Worm (Caenorhabditis elegans): Measurements from ENCODE around the gene C33F10.1.

Gene C33F10.1

DNA sequence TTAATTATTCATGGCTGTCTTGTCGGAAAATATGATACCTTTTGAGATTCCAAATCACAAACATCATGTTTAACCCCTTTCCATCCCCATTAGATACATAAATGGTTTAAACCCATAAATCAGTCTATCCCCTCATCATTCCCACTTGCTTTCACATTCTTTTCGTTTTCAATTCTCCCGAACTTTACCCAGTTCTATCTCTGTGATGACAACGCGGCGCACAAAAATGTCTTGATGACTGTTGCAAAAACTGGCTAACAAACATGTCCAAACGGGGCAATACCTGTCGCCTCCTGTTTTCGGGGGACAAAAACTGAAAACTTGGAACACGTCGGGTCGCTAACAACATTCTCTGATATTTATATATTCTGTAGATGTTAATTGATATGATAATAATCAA, 31.2 kb downstream of the C33F10.1 start:
- TF ChIP-seq scrt-1 (GFP tag; IDR thresholded peaks at IDR 0.05) (no peak), sea-1 (GFP tag; conservative IDR thresholded peaks at IDR 0.05) (no peak), hnd-1 (tag; optimal IDR thresholded peaks at IDR 0.05) (no peak)

- 0 out of 2 replicates have a peak, but pooled peaks have one; percentile 15 for TF ChIP-seq pes-1 (GFP tag; IDR thresholded peaks at IDR 0.05)
- 0 out of 2 replicates have a peak, but pooled peaks have one; percentile 58 for TF ChIP-seq scrt-1 (GFP tag; IDR thresholded peaks at IDR 0.05)
These were observed 32.0 kb downstream of the C33F10.1 start for ce11 chrII:4866819-4867218.

- no peak for TF ChIP-seq tbx-37 (GFP tag; conservative IDR thresholded peaks at IDR 0.05)
- TF ChIP-seq aly-1 (tag; optimal IDR thresholded peaks at IDR 0.05): no peak
- no peak for TF ChIP-seq pes-1 (GFP tag; IDR thresholded peaks at IDR 0.05)
- TF ChIP-seq ceh-36 (tag; optimal IDR thresholded peaks at IDR 0.05): no peak
- TF ChIP-seq hmbx-1 (tag; optimal IDR thresholded peaks at IDR 0.05): no peak
- TF ChIP-seq tbx-11 (GFP tag; IDR thresholded peaks at IDR 0.05): no peak
- no peak for TF ChIP-seq ets-7 (tag; optimal IDR thresholded peaks at IDR 0.05)
- no peak for TF ChIP-seq scrt-1 (GFP tag; IDR thresholded peaks at IDR 0.05)
- TF ChIP-seq ceh-13 (GFP tag; optimal IDR thresholded peaks at IDR 0.05): no peak
- no peak for TF ChIP-seq hnd-1 (tag; optimal IDR thresholded peaks at IDR 0.05)
- TF ChIP-seq sea-1 (GFP tag; conservative IDR thresholded peaks at IDR 0.05): no peak
- TF ChIP-seq F13C5.2 (tag; optimal IDR thresholded peaks at IDR 0.05): no peak
- TF ChIP-seq flt-1 (GFP tag; IDR thresholded peaks at IDR 0.05): no peak
- TF ChIP-seq tra-4 (tag; optimal IDR thresholded peaks at IDR 0.05): no peak
- no peak for TF ChIP-seq hmg-4 (GFP tag; optimal IDR thresholded peaks at IDR 0.05)
- no peak for TF ChIP-seq ama-1 (optimal IDR thresholded peaks at IDR 0.05)
- TF ChIP-seq B0310.2 (tag; optimal IDR thresholded peaks at IDR 0.05): no peak
These were observed 32.7 kb downstream of the C33F10.1 start, which contains the start of gene col-17 for ce11 chrII:4867476-4867875. Gene col-17, minus strand, starts transcription at chrII:4867576.

DNA sequence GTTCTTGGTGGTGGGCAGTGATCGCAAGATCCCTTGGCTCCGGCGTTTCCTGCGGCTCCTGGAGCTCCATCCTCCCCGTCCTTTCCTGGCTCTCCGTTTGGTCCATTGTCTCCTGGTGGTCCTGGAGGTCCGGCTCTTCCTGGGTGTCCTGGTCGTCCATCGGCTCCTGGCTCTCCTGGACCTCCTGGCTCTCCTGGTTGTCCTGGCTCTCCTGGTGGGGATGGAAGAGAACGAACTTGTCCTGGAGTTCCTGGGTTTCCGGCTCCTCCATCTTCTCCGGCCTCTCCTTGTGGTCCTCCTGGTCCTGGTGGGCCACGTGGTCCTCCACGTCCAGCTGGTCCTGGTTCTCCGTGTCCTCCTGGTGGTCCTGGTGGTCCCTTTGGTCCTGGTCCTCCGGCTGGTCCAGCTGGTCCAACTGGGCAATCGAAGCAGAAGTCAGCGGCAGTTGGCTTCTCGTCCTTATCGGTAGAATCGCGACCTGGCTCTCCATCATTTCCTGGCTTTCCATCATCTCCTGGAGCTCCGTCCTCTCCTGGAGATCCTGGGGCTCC, 35.0 kb downstream of the C33F10.1 start:
- TF ChIP-seq ceh-13 (GFP tag; optimal IDR thresholded peaks at IDR 0.05) (no peak), hmbx-1 (tag; optimal IDR thresholded peaks at IDR 0.05) (no peak), tbx-11 (GFP tag; IDR thresholded peaks at IDR 0.05) (0 out of 2 replicates have a peak, but pooled peaks have one; percentile 39), sea-1 (GFP tag; conservative IDR thresholded peaks at IDR 0.05) (no peak), ceh-36 (tag; optimal IDR thresholded peaks at IDR 0.05) (no peak), pes-1 (GFP tag; IDR thresholded peaks at IDR 0.05) (no peak), B0310.2 (tag; optimal IDR thresholded peaks at IDR 0.05) (no peak)

ce11 chrII:4870691-4871090, 35.9 kb downstream of the C33F10.1 start, which contains the start of gene col-20:
Gene col-20, minus strand, starts transcription at chrII:4870791.
- TF ChIP-seq aly-1 (tag; optimal IDR thresholded peaks at IDR 0.05) (no peak), tra-4 (tag; optimal IDR thresholded peaks at IDR 0.05) (no peak), hnd-1 (tag; optimal IDR thresholded peaks at IDR 0.05) (no peak), tbx-37 (GFP tag; conservative IDR thresholded peaks at IDR 0.05) (no peak), pes-1 (GFP tag; IDR thresholded peaks at IDR 0.05) (no peak), flt-1 (GFP tag; IDR thresholded peaks at IDR 0.05) (no peak), hmbx-1 (tag; optimal IDR thresholded peaks at IDR 0.05) (no peak)

DNA sequence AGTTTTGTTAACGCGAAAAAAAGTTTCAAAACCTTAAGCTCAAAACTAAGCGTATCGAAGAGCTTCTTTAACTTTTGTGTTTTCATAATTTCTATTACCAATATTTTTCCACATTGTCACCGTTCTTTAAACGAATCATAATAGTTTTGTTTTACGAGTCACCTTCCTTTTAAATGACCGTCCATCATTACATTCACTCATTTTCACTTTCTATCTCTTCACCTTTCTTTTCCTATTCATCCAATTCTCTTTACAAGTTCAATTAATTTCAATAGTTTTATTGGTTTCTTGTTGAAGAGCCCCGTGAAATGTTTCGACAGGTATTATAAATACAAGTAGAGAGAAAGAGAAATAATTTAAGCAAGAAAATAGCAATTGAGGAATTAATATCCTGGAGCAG, 37.0 kb downstream of the C33F10.1 start:
- TF ChIP-seq B0310.2 (tag; optimal IDR thresholded peaks at IDR 0.05) (no peak), tbx-37 (GFP tag; conservative IDR thresholded peaks at IDR 0.05) (no peak), F13C5.2 (tag; optimal IDR thresholded peaks at IDR 0.05) (no peak), ceh-13 (GFP tag; optimal IDR thresholded peaks at IDR 0.05) (no peak), tra-4 (tag; optimal IDR thresholded peaks at IDR 0.05) (no peak)

- TF ChIP-seq sea-1 (GFP tag; conservative IDR thresholded peaks at IDR 0.05): 0 out of 2 replicates have a peak, but pooled peaks have one; percentile 24
These were observed 37.5 kb downstream of the C33F10.1 start for ce11 chrII:4872359-4872758.

ce11 chrII:4873029-4873428, 38.2 kb downstream of the C33F10.1 start, which contains the start of gene col-73:
Gene col-73, minus strand, starts transcription at chrII:4873129.
- no peak for TF ChIP-seq tbx-37 (GFP tag; conservative IDR thresholded peaks at IDR 0.05)

DNA sequence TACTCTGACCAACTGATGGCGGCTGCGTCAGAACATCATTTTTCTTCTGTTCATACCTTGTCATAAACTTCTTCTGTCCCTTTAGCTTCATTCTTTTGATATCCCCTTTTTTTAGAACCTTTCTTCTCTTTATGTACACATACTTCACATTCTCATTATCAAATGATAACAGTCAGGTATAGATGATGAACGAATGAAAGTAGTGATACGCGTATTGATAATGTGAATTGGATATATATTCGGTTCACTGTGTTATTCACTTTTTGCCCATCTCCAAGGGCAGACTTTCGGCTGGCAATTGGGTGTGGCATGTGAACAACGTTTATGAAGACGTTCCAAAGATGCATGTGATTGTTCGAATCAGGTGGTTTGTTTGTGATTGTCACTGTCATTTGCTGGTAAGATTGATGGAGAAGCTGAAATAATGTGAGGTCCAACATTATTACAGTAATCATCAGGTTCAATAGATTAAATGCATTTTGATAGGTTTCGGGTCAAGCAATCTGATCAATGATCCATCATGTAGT, 39.6 kb downstream of the C33F10.1 start, which contains the start of gene F11G11.15:
TSS of gene F11G11.15 (plus strand) at position 511 of the 527 bp plus-strand sequence.
- no peak for TF ChIP-seq tra-4 (tag; optimal IDR thresholded peaks at IDR 0.05)
- no peak for TF ChIP-seq aly-1 (tag; optimal IDR thresholded peaks at IDR 0.05)
- no peak for TF ChIP-seq pes-1 (GFP tag; IDR thresholded peaks at IDR 0.05)
- TF ChIP-seq tbx-11 (GFP tag; IDR thresholded peaks at IDR 0.05): no peak
- no peak for TF ChIP-seq hnd-1 (tag; optimal IDR thresholded peaks at IDR 0.05)
- no peak for TF ChIP-seq scrt-1 (GFP tag; IDR thresholded peaks at IDR 0.05)
- no peak for TF ChIP-seq ceh-36 (tag; optimal IDR thresholded peaks at IDR 0.05)
- no peak for TF ChIP-seq ama-1 (optimal IDR thresholded peaks at IDR 0.05)
- TF ChIP-seq tbx-37 (GFP tag; conservative IDR thresholded peaks at IDR 0.05): no peak
- no peak for TF ChIP-seq B0310.2 (tag; optimal IDR thresholded peaks at IDR 0.05)
- TF ChIP-seq flt-1 (GFP tag; IDR thresholded peaks at IDR 0.05): no peak
- no peak for TF ChIP-seq hmbx-1 (tag; optimal IDR thresholded peaks at IDR 0.05)
- TF ChIP-seq sea-1 (GFP tag; conservative IDR thresholded peaks at IDR 0.05): no peak
